Fruit fly (Drosophila melanogaster): Measurements from ENCODE around the gene CG34164.

- TF ChIP-seq CG1621 (tag; optimal IDR thresholded peaks at IDR 0.05): peak; percentile 46
- TF ChIP-seq CG6276 (GFP tag; optimal IDR thresholded peaks at IDR 0.05): peak; percentile 86
- peak; percentile 43 for TF ChIP-seq Sox102F (GFP tag; optimal IDR thresholded peaks at IDR 0.05)
- TF ChIP-seq fd85E (GFP tag; optimal IDR thresholded peaks at IDR 0.05): no peak
- peak; percentile 50 for TF ChIP-seq Hr4 (GFP tag; optimal IDR thresholded peaks at IDR 0.05)
- TF ChIP-seq CG34406 (GFP tag; optimal IDR thresholded peaks at IDR 0.05): peak; percentile 84
- peak; percentile 65 for TF ChIP-seq CG11902 (GFP tag; optimal IDR thresholded peaks at IDR 0.05)
- peak; percentile 50 for TF ChIP-seq CG8319 (GFP tag; optimal IDR thresholded peaks at IDR 0.05)
- TF ChIP-seq Sox14 (GFP tag; optimal IDR thresholded peaks at IDR 0.05): peak; percentile 68
- TF ChIP-seq CG32006 (GFP tag; optimal IDR thresholded peaks at IDR 0.05): peak; percentile 92
- no peak for TF ChIP-seq Lpt (GFP tag; optimal IDR thresholded peaks at IDR 0.05)
- TF ChIP-seq CG11294 (GFP tag; IDR thresholded peaks at IDR 0.05): peak; percentile 43
- TF ChIP-seq CG16779 (tag; optimal IDR thresholded peaks at IDR 0.05): peak; percentile 67
These were observed 29.4 kb upstream of the CG34164 start for dm6 chr2L:12026458-12027431.

Data from whole organism, prepupa.